Fruit fly (Drosophila melanogaster) whole organism, embryonic: Measurements from ENCODE around the gene mask.

Source experiments
- CG10147 ChIP-seq: fragments of 200-800 bp; sonication (Bioruptor generic); optimal IDR thresholded peaks from 2 replicates; lab custom pipeline; 2019; ENCODE audit warnings: missing biosample characterization, mild to moderate bottlenecking, missing genetic modification characterization, moderate library complexity
- CG10267 ChIP-seq: fragments of 200-800 bp; sonication (Bioruptor generic); optimal IDR thresholded peaks from 2 replicates; lab custom pipeline; 2018; ENCODE audit warnings: missing biosample characterization, mild to moderate bottlenecking, missing genetic modification characterization, moderate library complexity
- CG10366 ChIP-seq: fragments of 200-800 bp; sonication (Bioruptor generic); IDR thresholded peaks from 2 replicates; pipeline ENCODE4 v1.3.6; 2022; ENCODE audit warnings: missing biosample characterization, missing genetic modification characterization
- CG11085 ChIP-seq: fragments of 200-800 bp; sonication (Bioruptor generic); IDR thresholded peaks from 2 replicates; pipeline ENCODE4 v1.3.6; 2022; ENCODE audit warnings: missing biosample characterization, missing genetic modification characterization
- CG11696 ChIP-seq: fragments of 200-800 bp; sonication (Bioruptor generic); IDR thresholded peaks from 2 replicates; pipeline ENCODE4 v1.3.6; 2022; ENCODE audit warnings: missing biosample characterization, missing genetic modification characterization
- CG12104 ChIP-seq: fragments of 200-800 bp; sonication (Bioruptor generic); optimal IDR thresholded peaks from 3 replicates; lab custom pipeline; 2016; ENCODE audit warnings: missing biosample characterization, missing genetic modification characterization
- CG12155 ChIP-seq: fragments of 200-800 bp; sonication (Bioruptor generic); optimal IDR thresholded peaks from 3 replicates; lab custom pipeline; 2016; ENCODE audit warnings: missing biosample characterization, missing genetic modification characterization
- CG12391 ChIP-seq: fragments of 200-800 bp; sonication (Bioruptor generic); optimal IDR thresholded peaks from 3 replicates; lab custom pipeline; 2018; ENCODE audit warnings: missing biosample characterization, mild to moderate bottlenecking, missing genetic modification characterization, moderate library complexity
- CG14667 ChIP-seq: fragments of 200-800 bp; sonication (Bioruptor generic); IDR thresholded peaks from 2 replicates; pipeline ENCODE4 v1.3.6; 2022; ENCODE audit warnings: missing biosample characterization, missing genetic modification characterization
- CG14710 ChIP-seq: fragments of 200-800 bp; sonication (Bioruptor generic); optimal IDR thresholded peaks from 3 replicates; lab custom pipeline; 2019; ENCODE audit warnings: missing biosample characterization, mild to moderate bottlenecking, missing genetic modification characterization, moderate library complexity
- CG15696 ChIP-seq: fragments of 200-800 bp; sonication (Bioruptor generic); optimal IDR thresholded peaks from 2 replicates; lab custom pipeline; 2019; ENCODE audit warnings: missing biosample characterization, mild to moderate bottlenecking, missing genetic modification characterization, moderate library complexity
- CG17568 ChIP-seq: fragments of 200-800 bp; sonication (Bioruptor generic); optimal IDR thresholded peaks from 2 replicates; lab custom pipeline; 2018; ENCODE audit warnings: missing biosample characterization, mild to moderate bottlenecking, missing genetic modification characterization, moderate library complexity
- CG1832 ChIP-seq: fragments of 200-800 bp; sonication (Bioruptor generic); optimal IDR thresholded peaks from 2 replicates; lab custom pipeline; 2017; ENCODE audit warnings: missing biosample characterization, mild to moderate bottlenecking, missing genetic modification characterization, inconsistent platforms
- CG18619 ChIP-seq: fragments of 200-800 bp; sonication (Bioruptor generic); optimal IDR thresholded peaks from 3 replicates; lab custom pipeline; 2017; ENCODE audit warnings: missing biosample characterization, mild to moderate bottlenecking, missing genetic modification characterization
- CG2120 ChIP-seq: fragments of 200-800 bp; sonication (Bioruptor generic); optimal IDR thresholded peaks from 3 replicates; lab custom pipeline; 2016; ENCODE audit warnings: missing biosample characterization, missing genetic modification characterization
- CG2678 ChIP-seq: fragments of 200-800 bp; sonication (Bioruptor generic); optimal IDR thresholded peaks from 3 replicates; lab custom pipeline; 2019; ENCODE audit warnings: missing biosample characterization, mild to moderate bottlenecking, missing genetic modification characterization, moderate library complexity
- CG32767 ChIP-seq: fragments of 200-800 bp; sonication (Bioruptor generic); IDR thresholded peaks from 2 replicates; pipeline ENCODE4 v1.3.6; 2022; ENCODE audit warnings: missing biosample characterization, missing genetic modification characterization
- CG3407 ChIP-seq: fragments of 200-800 bp; sonication (Bioruptor generic); optimal IDR thresholded peaks from 2 replicates; lab custom pipeline; 2018; ENCODE audit warnings: missing biosample characterization, mild to moderate bottlenecking, missing genetic modification characterization
- CG3726 ChIP-seq: fragments of 200-800 bp; sonication (Bioruptor generic); IDR thresholded peaks from 3 replicates; pipeline ENCODE4, ENCODE4 v1.3.6; 2022; ENCODE audit warnings: missing biosample characterization, missing genetic modification characterization
- CG6683 ChIP-seq: fragments of 200-800 bp; sonication (Bioruptor generic); optimal IDR thresholded peaks from 2 replicates; lab custom pipeline; 2017; ENCODE audit warnings: missing biosample characterization, mild to moderate bottlenecking, missing genetic modification characterization, missing genetic modification reagents
- CG7745 ChIP-seq: fragments of 200-800 bp; sonication (Bioruptor generic); optimal IDR thresholded peaks from 2 replicates; lab custom pipeline; 2018; ENCODE audit warnings: missing biosample characterization, mild to moderate bottlenecking, missing genetic modification characterization, moderate library complexity
- CG7987 ChIP-seq: fragments of 200-800 bp; sonication (Bioruptor generic); optimal IDR thresholded peaks from 2 replicates; lab custom pipeline; 2018; ENCODE audit warnings: missing biosample characterization, mild to moderate bottlenecking, missing genetic modification characterization, moderate library complexity
- CG8765 ChIP-seq: fragments of 200-800 bp; sonication (Bioruptor generic); IDR thresholded peaks from 2 replicates; pipeline ENCODE4 v1.3.6; 2022; ENCODE audit warnings: missing biosample characterization, missing genetic modification characterization
- CG9609 ChIP-seq: fragments of 200-800 bp; sonication (Bioruptor generic); optimal IDR thresholded peaks from 3 replicates; lab custom pipeline; 2016; ENCODE audit warnings: missing biosample characterization, missing genetic modification characterization
- Dbx ChIP-seq: fragments of 200-800 bp; sonication (Bioruptor generic); IDR thresholded peaks from 3 replicates; pipeline ENCODE4 v1.3.6; 2022; ENCODE audit warnings: missing biosample characterization, missing genetic modification characterization
- Dref ChIP-seq: fragments of 200-800 bp; sonication (Bioruptor generic); IDR thresholded peaks from 2 replicates; pipeline ENCODE4 v1.3.6; 2022; ENCODE audit warnings: missing biosample characterization, missing genetic modification characterization
- Gug ChIP-seq: fragments of 200-800 bp; sonication (Bioruptor generic); IDR thresholded peaks from 4 replicates; pipeline ENCODE4 v1.3.6; 2022; ENCODE audit warnings: missing biosample characterization, missing genetic modification characterization
- Hey ChIP-seq: fragments of 200-800 bp; sonication (Bioruptor generic); optimal IDR thresholded peaks from 3 replicates; lab custom pipeline; 2018; ENCODE audit warnings: missing biosample characterization, mild to moderate bottlenecking, missing genetic modification characterization
- Hmr ChIP-seq: fragments of 200-800 bp; sonication (Bioruptor generic); optimal IDR thresholded peaks from 3 replicates; lab custom pipeline; 2017; ENCODE audit warnings: mild to moderate bottlenecking, missing biosample characterization, missing genetic modification reagents, missing genetic modification characterization
- Kr ChIP-seq: fragments of 200-800 bp; sonication (Bioruptor generic); optimal IDR thresholded peaks from 2 replicates; lab custom pipeline; 2017; ENCODE audit warnings: missing biosample characterization, mild to moderate bottlenecking, missing genetic modification characterization
- Mrtf ChIP-seq: fragments of 200-800 bp; sonication (Bioruptor generic); IDR thresholded peaks from 3 replicates; pipeline ENCODE4 v1.3.6; 2022; ENCODE audit warnings: missing biosample characterization, missing genetic modification characterization
- Vsx1 ChIP-seq: fragments of 200-800 bp; sonication (Bioruptor generic); optimal IDR thresholded peaks from 2 replicates; lab custom pipeline; 2017; ENCODE audit warnings: missing biosample characterization, mild to moderate bottlenecking, missing genetic modification characterization, missing genetic modification reagents
- bbx ChIP-seq: fragments of 200-800 bp; sonication (Bioruptor generic); IDR thresholded peaks from 2 replicates; pipeline ENCODE4 v1.3.6; 2022; ENCODE audit warnings: missing biosample characterization, missing genetic modification characterization; ENCODE audit not compliant: partially characterized antibody
- bigmax ChIP-seq: fragments of 200-800 bp; sonication (Bioruptor generic); optimal IDR thresholded peaks from 2 replicates; lab custom pipeline; 2018; ENCODE audit warnings: missing biosample characterization, mild to moderate bottlenecking, missing genetic modification characterization
- chif ChIP-seq, 2 experiments: fragments of 200-800 bp; sonication (Bioruptor generic); optimal IDR thresholded peaks; 3 replicates each; lab custom pipeline; 2016; ENCODE audit warnings: missing biosample characterization in 2 of 2, missing genetic modification characterization in 2 of 2
- emc ChIP-seq: fragments of 200-800 bp; sonication (Bioruptor generic); optimal IDR thresholded peaks from 2 replicates; lab custom pipeline; 2016; ENCODE audit warnings: missing biosample characterization, missing genetic modification characterization
- ewg ChIP-seq: fragments of 200-800 bp; sonication (Bioruptor generic); optimal IDR thresholded peaks from 3 replicates; lab custom pipeline; 2017; ENCODE audit warnings: mild to moderate bottlenecking, missing biosample characterization, missing genetic modification reagents, missing genetic modification characterization
- grau ChIP-seq: fragments of 200-800 bp; optimal IDR thresholded peaks from 3 replicates; lab custom pipeline; 2019; ENCODE audit warnings: missing biosample characterization, mild to moderate bottlenecking, missing genetic modification characterization, moderate library complexity
- her ChIP-seq: fragments of 200-800 bp; sonication (Bioruptor generic); optimal IDR thresholded peaks from 2 replicates; lab custom pipeline; 2016; ENCODE audit warnings: missing biosample characterization, missing genetic modification characterization
- ind ChIP-seq: fragments of 200-800 bp; sonication (Bioruptor generic); optimal IDR thresholded peaks from 3 replicates; lab custom pipeline; 2016; ENCODE audit warnings: missing biosample characterization, missing genetic modification characterization
- jigr1 ChIP-seq: fragments of 200-800 bp; sonication (Bioruptor generic); IDR thresholded peaks from 3 replicates; pipeline ENCODE4 v1.3.6; 2022; ENCODE audit warnings: missing biosample characterization, missing genetic modification characterization
- luna ChIP-seq: fragments of 200-800 bp; sonication (Bioruptor generic); optimal IDR thresholded peaks from 2 replicates; lab custom pipeline; 2016; ENCODE audit warnings: missing biosample characterization, missing genetic modification characterization
- maf-S ChIP-seq: fragments of 200-800 bp; sonication (Bioruptor generic); optimal IDR thresholded peaks from 2 replicates; lab custom pipeline; 2016; ENCODE audit warnings: missing biosample characterization, missing genetic modification characterization
- nerfin-2 ChIP-seq: fragments of 200-800 bp; sonication (Bioruptor generic); IDR thresholded peaks from 2 replicates; pipeline ENCODE4 v1.3.6; 2022; ENCODE audit warnings: missing biosample characterization, missing genetic modification characterization; ENCODE audit not compliant: partially characterized antibody
- odd ChIP-seq: fragments of 200-800 bp; sonication (Bioruptor generic); optimal IDR thresholded peaks from 2 replicates; lab custom pipeline; 2017; ENCODE audit warnings: missing biosample characterization, mild to moderate bottlenecking, missing genetic modification characterization
- p53 ChIP-seq: fragments of 200-800 bp; sonication (Bioruptor generic); optimal IDR thresholded peaks from 2 replicates; lab custom pipeline; 2016; ENCODE audit warnings: missing biosample characterization, missing genetic modification characterization
- pum ChIP-seq: fragments of 200-800 bp; sonication (Bioruptor generic); optimal IDR thresholded peaks from 2 replicates; lab custom pipeline; 2016; ENCODE audit warnings: missing biosample characterization, missing genetic modification characterization
- so ChIP-seq: fragments of 200-800 bp; sonication (Bioruptor generic); IDR thresholded peaks from 3 replicates; pipeline ENCODE4 v1.3.6; 2022; ENCODE audit warnings: missing biosample characterization, missing genetic modification characterization

mask gene

dm6 chr3R:24276104-24277008 is 46.0 kb downstream of the mask start, which contains the start of gene Orct (continued):
- TF ChIP-seq CG11696 (GFP tag; lab: Robert Waterston, UW) (peak; percentile 34; the same call in 1 of the 2 replicates), emc (GFP tag; lab: Kevin White, UChicago) (peak; percentile 27), CG12155 (GFP tag; lab: Kevin White, UChicago) (peak; percentile 70), CG10267 (tag; lab: Kevin White, UChicago) (peak; percentile 52), pum (peak; percentile 55), CG15696 (peak; percentile 42), chif (GFP tag; optimal IDR thresholded peaks at IDR 0.05; lab: Kevin White, UChicago) (peak in 1 of 2 experiments; percentile 58), luna (peak; percentile 2), CG3726 (GFP tag; lab: Robert Waterston, UW) (0 out of 3 replicates have a peak, but pooled peaks have one; percentile 15), p53 (no peak), Dbx (GFP tag; lab: Robert Waterston, UW) (peak; percentile 75; the same call in 2 of the 3 replicates), nerfin-2 (GFP tag; lab: Robert Waterston, UW) (no peak), CG1832 (GFP tag; lab: Kevin White, UChicago) (peak; percentile 17), Hmr (GFP tag; lab: Kevin White, UChicago) (peak; percentile 89), Gug (GFP tag; lab: Robert Waterston, UW) (peak; percentile 54; the same call in 1 of the 4 replicates), CG6683 (peak; percentile 61), Vsx1 (peak; percentile 43), jigr1 (GFP tag; lab: Robert Waterston, UW) (0 out of 3 replicates have a peak, but pooled peaks have one; percentile 20), bigmax (no peak), ewg (GFP tag; lab: Kevin White, UChicago) (peak; percentile 45), CG8765 (peak; percentile 22; the same call in 1 of the 2 replicates), CG10147 (peak; percentile 86), CG17568 (GFP tag; lab: Kevin White, UChicago) (peak; percentile 55), Mrtf (GFP tag; lab: Robert Waterston, UW) (peak; percentile 58; the same call in 2 of the 3 replicates), CG11085 (GFP tag; lab: Robert Waterston, UW) (no peak), CG32767 (GFP tag; lab: Robert Waterston, UW) (no peak), CG7987 (GFP tag; lab: Kevin White, UChicago) (peak; percentile 43), CG14710 (peak; percentile 44), CG3407 (GFP tag; lab: Kevin White, UChicago) (no peak), CG2678 (peak; percentile 91), bbx (GFP tag; lab: Robert Waterston, UW) (no peak), CG12391 (peak; percentile 78), CG2120 (GFP tag; lab: Kevin White, UChicago) (peak; percentile 92), ind (peak; percentile 66), odd (GFP tag; lab: Kevin White, UChicago) (peak; percentile 68), her (peak; percentile 40), Hey (peak; percentile 63), maf-S (GFP tag; lab: Kevin White, UChicago) (peak; percentile 48), CG9609 (GFP tag; lab: Kevin White, UChicago) (peak; percentile 53), Kr (GFP tag; lab: Kevin White, UChicago) (no peak), so (GFP tag; lab: Robert Waterston, UW) (peak; percentile 15; the same call in 1 of the 3 replicates), CG14667 (GFP tag; lab: Robert Waterston, UW) (peak; percentile 19; the same call in 1 of the 2 replicates), grau (tag; lab: Kevin White, UChicago) (peak; percentile 87), CG7745 (tag; lab: Kevin White, UChicago) (no peak), Dref (no peak), CG12104 (peak; percentile 63), CG10366 (GFP tag; lab: Robert Waterston, UW) (peak; percentile 44; the same call in 1 of the 2 replicates), CG18619 (GFP tag; lab: Kevin White, UChicago) (peak; percentile 88)
